Fruit fly (Drosophila melanogaster) whole organism, embryonic: ENCODE data around the gene CG31211.

ENCODE experiments used
- Asciz ChIP-seq: fragments of 200-800 bp; sonication (Bioruptor generic); optimal IDR thresholded peaks from 2 replicates; lab custom pipeline; 2017; ENCODE audit warnings: missing biosample characterization, mild to moderate bottlenecking, missing genetic modification characterization, missing genetic modification reagents
- B-H1 ChIP-seq: fragments of 200-800 bp; sonication (Bioruptor generic); IDR thresholded peaks from 3 replicates; pipeline ENCODE4 v1.3.6; 2022; ENCODE audit warnings: missing biosample characterization, missing genetic modification characterization
- Bgb ChIP-seq: fragments of 200-800 bp; sonication (Bioruptor generic); IDR thresholded peaks from 2 replicates; pipeline ENCODE4 v1.3.6; 2022; ENCODE audit warnings: missing biosample characterization, missing genetic modification characterization; ENCODE audit not compliant: partially characterized antibody
- CG12219 ChIP-seq: fragments of 200-800 bp; sonication (Bioruptor generic); optimal IDR thresholded peaks from 3 replicates; lab custom pipeline; 2018; ENCODE audit warnings: missing biosample characterization, mild to moderate bottlenecking, missing genetic modification characterization
- CG12236 ChIP-seq: fragments of 200-800 bp; sonication (Bioruptor generic); optimal IDR thresholded peaks from 2 replicates; lab custom pipeline; 2016; ENCODE audit warnings: missing biosample characterization, missing genetic modification characterization
- CG13775 ChIP-seq: fragments of 200-800 bp; sonication (Bioruptor generic); optimal IDR thresholded peaks from 3 replicates; lab custom pipeline; 2017; ENCODE audit warnings: missing biosample characterization, mild to moderate bottlenecking, missing genetic modification characterization
- CG14050 ChIP-seq: fragments of 200-800 bp; sonication (Bioruptor generic); IDR thresholded peaks from 3 replicates; pipeline ENCODE4 v1.3.6; 2022; ENCODE audit warnings: missing biosample characterization, missing genetic modification characterization
- CG15601 ChIP-seq: fragments of 200-800 bp; sonication (Bioruptor generic); optimal IDR thresholded peaks from 3 replicates; lab custom pipeline; 2019; ENCODE audit warnings: missing biosample characterization, mild to moderate bottlenecking, missing genetic modification characterization, moderate library complexity
- CG17802 ChIP-seq: fragments of 200-800 bp; sonication (Bioruptor generic); optimal IDR thresholded peaks from 2 replicates; lab custom pipeline; 2018; ENCODE audit warnings: missing biosample characterization, mild to moderate bottlenecking, missing genetic modification characterization, moderate library complexity
- CG2129 ChIP-seq: fragments of 200-800 bp; sonication (Bioruptor generic); IDR thresholded peaks from 2 replicates; pipeline ENCODE4 v1.3.6; 2022; ENCODE audit warnings: missing biosample characterization, missing genetic modification characterization; ENCODE audit not compliant: partially characterized antibody
- CG3281 ChIP-seq: fragments of 200-800 bp; sonication (Bioruptor generic); optimal IDR thresholded peaks from 3 replicates; lab custom pipeline; 2017; ENCODE audit warnings: missing biosample characterization, mild to moderate bottlenecking, missing genetic modification characterization
- CG34224 ChIP-seq: fragments of 200-800 bp; sonication (Bioruptor generic); IDR thresholded peaks from 3 replicates; pipeline ENCODE4 v1.3.6; 2022; ENCODE audit warnings: missing biosample characterization, missing genetic modification characterization; ENCODE audit not compliant: partially characterized antibody
- CG4360 ChIP-seq: fragments of 200-800 bp; sonication (Bioruptor generic); IDR thresholded peaks from 2 replicates; pipeline ENCODE4 v1.3.6; 2022; ENCODE audit warnings: missing biosample characterization, missing genetic modification characterization
- CG6854 ChIP-seq: fragments of 200-800 bp; sonication (Bioruptor generic); optimal IDR thresholded peaks from 3 replicates; lab custom pipeline; 2017; ENCODE audit warnings: missing biosample characterization, mild to moderate bottlenecking, missing genetic modification characterization
- CG9817 ChIP-seq: fragments of 200-800 bp; sonication (Bioruptor generic); optimal IDR thresholded peaks from 2 replicates; lab custom pipeline; 2018; ENCODE audit warnings: missing biosample characterization, mild to moderate bottlenecking, missing genetic modification characterization, moderate library complexity
- CG9876 ChIP-seq: fragments of 200-800 bp; sonication (Bioruptor generic); optimal IDR thresholded peaks from 2 replicates; lab custom pipeline; 2016; ENCODE audit warnings: missing biosample characterization, missing genetic modification characterization
- CTCF ChIP-seq: fragments of 200-800 bp; sonication (Bioruptor generic); optimal IDR thresholded peaks from 2 replicates; lab custom pipeline; 2017; ENCODE audit warnings: missing biosample characterization, mild to moderate bottlenecking, missing genetic modification characterization, moderate library complexity
- Chrac-16 ChIP-seq: fragments of 200-800 bp; sonication (Bioruptor generic); optimal IDR thresholded peaks from 3 replicates; lab custom pipeline; 2016; ENCODE audit warnings: missing biosample characterization, missing genetic modification characterization
- CrebB ChIP-seq: fragments of 200-800 bp; sonication (Bioruptor generic); optimal IDR thresholded peaks from 3 replicates; lab custom pipeline; 2018; ENCODE audit warnings: missing biosample characterization, mild to moderate bottlenecking, missing genetic modification characterization
- Deaf1 ChIP-seq: fragments of 200-800 bp; optimal IDR thresholded peaks from 3 replicates; lab custom pipeline; 2019; ENCODE audit warnings: missing biosample characterization, mild to moderate bottlenecking, missing genetic modification characterization, moderate library complexity
- Eip74EF ChIP-seq, 2 experiments: fragments of 200-800 bp in 1 of 2; fragments of >200 bp in 1 of 2; sonication (Bioruptor generic) in 1 of 2; optimal IDR thresholded peaks; 2 replicates each; lab custom pipeline; 2017 to 2019; ENCODE audit warnings: missing biosample characterization in 2 of 2, missing genetic modification characterization in 2 of 2, mild to moderate bottlenecking in 1 of 2, moderate library complexity in 1 of 2
- H2.0 ChIP-seq: fragments of 200-800 bp; sonication (Bioruptor generic); IDR thresholded peaks from 2 replicates; pipeline ENCODE4 v1.3.6; 2022; ENCODE audit warnings: missing biosample characterization, missing genetic modification characterization
- HLH54F ChIP-seq: fragments of 200-800 bp; sonication (Bioruptor generic); optimal IDR thresholded peaks from 3 replicates; lab custom pipeline; 2016; ENCODE audit warnings: missing biosample characterization, missing genetic modification characterization
- Hand ChIP-seq: fragments of 200-800 bp; sonication (Bioruptor generic); optimal IDR thresholded peaks from 2 replicates; lab custom pipeline; 2017; ENCODE audit warnings: mild to moderate bottlenecking, missing biosample characterization, missing genetic modification reagents, missing genetic modification characterization
- HmgD ChIP-seq: fragments of 200-800 bp; sonication (Bioruptor generic); optimal IDR thresholded peaks from 3 replicates; lab custom pipeline; 2016; ENCODE audit warnings: missing biosample characterization, missing genetic modification characterization
- Hr3 ChIP-seq: fragments of 200-800 bp; sonication (Bioruptor generic); optimal IDR thresholded peaks from 3 replicates; lab custom pipeline; 2016; ENCODE audit warnings: missing biosample characterization, missing genetic modification characterization
- Jarid2 ChIP-seq: fragments of 200-800 bp; sonication (Bioruptor generic); optimal IDR thresholded peaks from 3 replicates; lab custom pipeline; 2017; ENCODE audit warnings: mild to moderate bottlenecking, missing biosample characterization, missing genetic modification reagents, missing genetic modification characterization
- MESR4 ChIP-seq: fragments of 200-800 bp; sonication (Bioruptor generic); optimal IDR thresholded peaks from 2 replicates; lab custom pipeline; 2018; ENCODE audit warnings: missing biosample characterization, mild to moderate bottlenecking, missing genetic modification characterization, moderate library complexity
- Med ChIP-seq: fragments of 200-800 bp; sonication (Bioruptor generic); peaks from one replicate; lab custom pipeline; 2016; ENCODE audit warnings: missing biosample characterization, missing genetic modification characterization, mild to moderate bottlenecking, inconsistent platforms, moderate library complexity
- Myb ChIP-seq: fragments of 200-800 bp; sonication (Bioruptor generic); optimal IDR thresholded peaks from 2 replicates; lab custom pipeline; 2016; ENCODE audit warnings: missing biosample characterization, missing genetic modification characterization
- NC2β ChIP-seq: fragments of 200-800 bp; sonication (Bioruptor generic); optimal IDR thresholded peaks from 2 replicates; lab custom pipeline; 2016; ENCODE audit warnings: missing biosample characterization, missing genetic modification characterization
- Nf-YC ChIP-seq: fragments of 200-800 bp; optimal IDR thresholded peaks from 3 replicates; lab custom pipeline; 2019; ENCODE audit warnings: missing biosample characterization, mild to moderate bottlenecking, missing genetic modification characterization, moderate library complexity
- Poxn ChIP-seq: fragments of 200-800 bp; sonication (Bioruptor generic); IDR thresholded peaks from 2 replicates; pipeline ENCODE4 v1.3.6; 2022; ENCODE audit warnings: missing biosample characterization, missing genetic modification characterization
- Rfx ChIP-seq: fragments of 200-800 bp; sonication (Bioruptor generic); IDR thresholded peaks from 2 replicates; pipeline ENCODE4 v1.3.6; 2022; ENCODE audit warnings: missing biosample characterization, missing genetic modification characterization
- Scr ChIP-seq: fragments of 200-800 bp; sonication (Bioruptor generic); IDR thresholded peaks from 2 replicates; pipeline ENCODE4 v1.3.6; 2022; ENCODE audit warnings: missing biosample characterization, missing genetic modification characterization; ENCODE audit not compliant: partially characterized antibody
- bab2 ChIP-seq: fragments of 200-800 bp; sonication (Bioruptor generic); optimal IDR thresholded peaks from 2 replicates; lab custom pipeline; 2016; ENCODE audit warnings: missing biosample characterization, missing genetic modification characterization
- cg ChIP-seq: fragments of 200-800 bp; sonication (Bioruptor generic); optimal IDR thresholded peaks from 3 replicates; lab custom pipeline; 2019; ENCODE audit warnings: missing biosample characterization, mild to moderate bottlenecking, missing genetic modification characterization, moderate library complexity
- ci ChIP-seq: fragments of 200-800 bp; sonication (Bioruptor generic); IDR thresholded peaks from 3 replicates; pipeline ENCODE4 v1.3.6; 2022; ENCODE audit warnings: missing biosample characterization, missing genetic modification characterization
- da ChIP-seq: fragments of 200-800 bp; sonication (Bioruptor generic); optimal IDR thresholded peaks from 2 replicates; lab custom pipeline; 2016; ENCODE audit warnings: missing biosample characterization, missing genetic modification characterization
- dati ChIP-seq: fragments of 200-800 bp; sonication (Bioruptor generic); IDR thresholded peaks from 2 replicates; pipeline ENCODE4 v1.3.6; 2022; ENCODE audit warnings: missing biosample characterization, missing genetic modification characterization
- exex ChIP-seq: fragments of 200-800 bp; sonication (Bioruptor generic); optimal IDR thresholded peaks from 4 replicates; lab custom pipeline; 2018; ENCODE audit warnings: missing biosample characterization, mild to moderate bottlenecking, missing genetic modification characterization, moderate library complexity
- fd102C ChIP-seq: fragments of 200-800 bp; sonication (Bioruptor generic); optimal IDR thresholded peaks from 2 replicates; lab custom pipeline; 2018; ENCODE audit warnings: missing biosample characterization, mild to moderate bottlenecking, missing genetic modification characterization, moderate library complexity
- fd96Cb ChIP-seq: fragments of 200-800 bp; sonication (Bioruptor generic); optimal IDR thresholded peaks from 2 replicates; lab custom pipeline; 2018; ENCODE audit warnings: missing biosample characterization, mild to moderate bottlenecking, missing genetic modification characterization, moderate library complexity
- grau ChIP-seq: fragments of 200-800 bp; optimal IDR thresholded peaks from 3 replicates; lab custom pipeline; 2019; ENCODE audit warnings: missing biosample characterization, mild to moderate bottlenecking, missing genetic modification characterization, moderate library complexity
- oc ChIP-seq: fragments of 200-800 bp; sonication (Bioruptor generic); optimal IDR thresholded peaks from 2 replicates; lab custom pipeline; 2018; ENCODE audit warnings: missing biosample characterization, mild to moderate bottlenecking, missing genetic modification characterization, moderate library complexity
- pho ChIP-seq: fragments of 200-800 bp; sonication (Bioruptor generic); optimal IDR thresholded peaks from 2 replicates; lab custom pipeline; 2016; ENCODE audit warnings: missing biosample characterization, missing genetic modification characterization
- stc ChIP-seq: fragments of 200-800 bp; sonication (Bioruptor generic); IDR thresholded peaks from 2 replicates; pipeline ENCODE4 v1.3.6; 2022; ENCODE audit warnings: missing biosample characterization, missing genetic modification characterization
- tin ChIP-seq: fragments of 200-800 bp; sonication (Bioruptor generic); optimal IDR thresholded peaks from 3 replicates; lab custom pipeline; 2016; ENCODE audit warnings: missing biosample characterization, missing genetic modification characterization
- twi ChIP-seq: fragments of 200-800 bp; optimal IDR thresholded peaks from 2 replicates; lab custom pipeline; 2019; ENCODE audit warnings: missing biosample characterization, mild to moderate bottlenecking, missing genetic modification characterization, moderate library complexity
- unpg ChIP-seq: fragments of 200-800 bp; sonication (Bioruptor generic); optimal IDR thresholded peaks from 3 replicates; lab custom pipeline; 2018; ENCODE audit warnings: missing biosample characterization, mild to moderate bottlenecking, missing genetic modification characterization, moderate library complexity
- wdn ChIP-seq: fragments of 200-800 bp; sonication (Bioruptor generic); IDR thresholded peaks from 2 replicates; pipeline ENCODE4 v1.3.6; 2022; ENCODE audit warnings: missing biosample characterization, missing genetic modification characterization

The CG31211 gene

dm6 chr3R:11949387-11950029, at the start of gene CG31211:
TSS of gene CG31211 (plus strand) at chr3R:11949680.
- TF ChIP-seq CG2129 (no peak), Bgb (GFP tag; lab: Robert Waterston, UW) (no peak), CG9817 (tag; lab: Kevin White, UChicago) (no peak), CG13775 (GFP tag; lab: Kevin White, UChicago) (no peak), CG15601 (tag; lab: Kevin White, UChicago) (no peak), fd102C (GFP tag; lab: Kevin White, UChicago) (no peak), dati (no peak), Nf-YC (peak; percentile 7), Chrac-16 (GFP tag; lab: Kevin White, UChicago) (no peak), Myb (GFP tag; lab: Kevin White, UChicago) (peak; percentile 65), Eip74EF (GFP tag; optimal IDR thresholded peaks at IDR 0.05; lab: Kevin White, UChicago) (no peak), Hand (no peak), CG3281 (GFP tag; lab: Kevin White, UChicago) (peak; percentile 50), cg (no peak), oc (tag; lab: Kevin White, UChicago) (no peak), exex (tag; lab: Kevin White, UChicago) (no peak), tin (GFP tag; lab: Kevin White, UChicago) (peak; percentile 14), CrebB (tag; lab: Kevin White, UChicago) (no peak), Asciz (GFP tag; lab: Kevin White, UChicago) (peak; percentile 28), CG6854 (GFP tag; lab: Kevin White, UChicago) (peak; percentile 34), MESR4 (GFP tag; lab: Kevin White, UChicago) (peak; percentile 96), CTCF (GFP tag; lab: Kevin White, UChicago) (no peak), pho (GFP tag; lab: Kevin White, UChicago) (no peak), Rfx (GFP tag; lab: Robert Waterston, UW) (no peak), stc (GFP tag; lab: Robert Waterston, UW) (no peak), CG17802 (tag; lab: Kevin White, UChicago) (no peak), ci (GFP tag; lab: Robert Waterston, UW) (no peak), CG12236 (GFP tag; lab: Kevin White, UChicago) (no peak), Deaf1 (tag; lab: Kevin White, UChicago) (peak; percentile 23), H2.0 (GFP tag; lab: Robert Waterston, UW) (no peak), bab2 (GFP tag; lab: Kevin White, UChicago) (no peak), Jarid2 (no peak), grau (tag; lab: Kevin White, UChicago) (peak; percentile 4), Scr (GFP tag; lab: Robert Waterston, UW) (no peak), CG4360 (GFP tag; lab: Robert Waterston, UW) (no peak), Poxn (no peak), twi (tag; lab: Kevin White, UChicago) (no peak), HLH54F (GFP tag; lab: Kevin White, UChicago) (no peak), Med (GFP tag; lab: Kevin White, UChicago) (peak; percentile 79), CG12219 (GFP tag; lab: Kevin White, UChicago) (no peak), CG34224 (GFP tag; lab: Robert Waterston, UW) (no peak), B-H1 (GFP tag; lab: Robert Waterston, UW) (no peak), NC2β (GFP tag; lab: Kevin White, UChicago) (no peak), Hr3 (no peak), HmgD (no peak), unpg (GFP tag; lab: Kevin White, UChicago) (no peak), CG9876 (GFP tag; lab: Kevin White, UChicago) (no peak), wdn (no peak), CG14050 (GFP tag; lab: Robert Waterston, UW) (no peak), da (no peak), fd96Cb (no peak)
